Fruit fly (Drosophila melanogaster): ENCODE measurements around the gene Ca-alpha1T.
A peak's percentile ranks its signal among the peaks of the same experiment; 100 is the strongest.

Gene Ca-alpha1T

dm6 chrX:6179428-6179827 lies 12.9 kb downstream of the Ca-alpha1T start (continued):
- TF ChIP-seq CG16779 (GFP tag; IDR thresholded peaks at IDR 0.05) (no peak), CG6272 (GFP tag; IDR thresholded peaks at IDR 0.05) (no peak), CG13894 (tag; optimal IDR thresholded peaks at IDR 0.05) (peak; percentile 31), CG1602 (GFP tag; optimal IDR thresholded peaks at IDR 0.05) (no peak), CG17829 (tag; optimal IDR thresholded peaks at IDR 0.05) (no peak), CG17912 (GFP tag; optimal IDR thresholded peaks at IDR 0.05) (no peak), Nf-YA (GFP tag; IDR thresholded peaks at IDR 0.05) (no peak), CG6791 (GFP tag; IDR thresholded peaks at IDR 0.05; ENCODE audit: partially characterized antibody) (no peak), Abd-B (GFP tag; optimal IDR thresholded peaks at IDR 0.05) (peak; percentile 12), CG10366 (GFP tag; IDR thresholded peaks at IDR 0.05) (peak; percentile 28; the same call in 1 of the 2 replicates), CG15601 (tag; optimal IDR thresholded peaks at IDR 0.05) (no peak), gsb (GFP tag; IDR thresholded peaks at IDR 0.05) (no peak), caup (GFP tag; optimal IDR thresholded peaks at IDR 0.05; ENCODE audit: severe bottlenecking) (peak; percentile 48), HLH54F (GFP tag; optimal IDR thresholded peaks at IDR 0.05) (peak; percentile 29), Hey (tag; optimal IDR thresholded peaks at IDR 0.05) (no peak), CG2712 (tag; optimal IDR thresholded peaks at IDR 0.05) (no peak), gce (GFP tag; IDR thresholded peaks at IDR 0.05) (no peak), NfI (GFP tag; optimal IDR thresholded peaks at IDR 0.05) (peak; percentile 27), emc (GFP tag; optimal IDR thresholded peaks at IDR 0.05) (no peak), CG11504 (tag; optimal IDR thresholded peaks at IDR 0.05) (peak; percentile 70), Dref (GFP tag; IDR thresholded peaks at IDR 0.05) (no peak), CG18011 (GFP tag; optimal IDR thresholded peaks at IDR 0.05) (peak; percentile 14), CG12104 (GFP tag; optimal IDR thresholded peaks at IDR 0.05) (no peak), CG3281 (GFP tag; optimal IDR thresholded peaks at IDR 0.05) (peak; percentile 44), CG18619 (GFP tag; optimal IDR thresholded peaks at IDR 0.05) (no peak), phol (tag; optimal IDR thresholded peaks at IDR 0.05) (peak; percentile 39), CG14441 (GFP tag; IDR thresholded peaks at IDR 0.05) (peak; percentile 64), CG15011 (GFP tag; optimal IDR thresholded peaks at IDR 0.05) (no peak), knrl (GFP tag; IDR thresholded peaks at IDR 0.05; ENCODE audit: partially characterized antibody) (no peak), MBD-R2 (GFP tag; IDR thresholded peaks at IDR 0.05) (peak; percentile 28; the same call in 1 of the 2 replicates), da (GFP tag; optimal IDR thresholded peaks at IDR 0.05) (no peak)

dm6 chrX:6166784-6167183 lies 25.5 kb downstream of the Ca-alpha1T start:
- TF ChIP-seq wek (GFP tag; optimal IDR thresholded peaks at IDR 0.05) (no peak), CG11085 (GFP tag; IDR thresholded peaks at IDR 0.05) (no peak), crol (GFP tag; IDR thresholded peaks at IDR 0.05) (peak; percentile 84), abd-A (tag; optimal IDR thresholded peaks at IDR 0.05) (peak; percentile 12), CG2889 (GFP tag; IDR thresholded peaks at IDR 0.05) (0 out of 3 replicates have a peak, but pooled peaks have one; percentile 8), sr (GFP tag; IDR thresholded peaks at IDR 0.05) (peak; percentile 69; the same call in 2 of the 3 replicates)

dm6 chrX:6151919-6152318 lies 40.4 kb downstream of the Ca-alpha1T start:
- no peak for TF ChIP-seq Atf-2 (GFP tag; optimal IDR thresholded peaks at IDR 0.05)
- TF ChIP-seq gem (tag; optimal IDR thresholded peaks at IDR 0.05), result peak; percentile 24
- no peak for TF ChIP-seq dm (GFP tag; optimal IDR thresholded peaks at IDR 0.05)
- TF ChIP-seq CG2678 (tag; optimal IDR thresholded peaks at IDR 0.05), result peak; percentile 47
- no peak for TF ChIP-seq gcm (GFP tag; optimal IDR thresholded peaks at IDR 0.05)
- TF ChIP-seq Sox102F (GFP tag; optimal IDR thresholded peaks at IDR 0.05), result peak; percentile 24
- TF ChIP-seq stc (GFP tag; IDR thresholded peaks at IDR 0.05), result no peak
- TF ChIP-seq gfzf (GFP tag; optimal IDR thresholded peaks at IDR 0.05), result no peak
- TF ChIP-seq CG8478 (optimal IDR thresholded peaks at IDR 0.05), result no peak
- TF ChIP-seq row (GFP tag; IDR thresholded peaks at IDR 0.05), result peak; percentile 47; the same call in 2 of the 3 replicates
- TF ChIP-seq odd (GFP tag; optimal IDR thresholded peaks at IDR 0.05), result no peak
- TF ChIP-seq CG6683 (GFP tag; optimal IDR thresholded peaks at IDR 0.05), result no peak
- TF ChIP-seq kni (GFP tag; optimal IDR thresholded peaks at IDR 0.05), result no peak
- no peak for TF ChIP-seq trh (GFP tag; optimal IDR thresholded peaks at IDR 0.05)
- no peak for TF ChIP-seq CG18262 (tag; optimal IDR thresholded peaks at IDR 0.05)

All from whole organism, embryonic.